Worm (Caenorhabditis elegans): ENCODE measurements around the gene K02D10.1.

DNA sequence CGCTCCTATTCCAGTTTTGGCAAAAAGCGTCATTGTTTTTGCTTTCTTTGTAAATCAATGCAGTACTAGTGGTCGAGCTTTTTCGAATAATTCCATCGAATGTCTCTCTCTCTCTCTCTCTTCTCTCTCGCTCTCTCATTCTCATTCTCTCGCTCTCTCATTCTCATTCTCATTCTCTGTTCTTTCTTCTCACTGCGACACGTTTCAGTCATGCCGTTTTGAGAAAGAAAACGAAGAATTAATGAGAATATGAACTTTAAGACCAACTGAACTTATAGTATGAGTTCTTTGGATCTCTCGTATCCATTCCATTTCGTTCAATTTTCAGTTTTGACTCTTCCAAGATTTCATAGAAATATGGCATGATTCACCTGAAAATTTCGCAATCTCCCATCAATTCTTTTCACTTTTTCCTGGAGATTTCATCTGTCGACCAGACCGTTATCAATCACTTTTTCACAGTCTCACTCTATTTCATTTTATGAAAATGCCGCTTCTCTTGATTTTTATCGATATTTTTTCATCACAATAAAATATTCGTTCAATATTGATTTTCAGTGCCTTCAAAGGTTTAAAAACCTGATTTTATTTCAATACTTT, 3.2 kb downstream of the K02D10.1 start:
- TF ChIP-seq pha-4 (tag; optimal IDR thresholded peaks at IDR 0.05) (no peak), fax-1 (tag; optimal IDR thresholded peaks at IDR 0.05) (no peak), ama-1 (optimal IDR thresholded peaks at IDR 0.05) (no peak), unc-55 (GFP tag; optimal IDR thresholded peaks at IDR 0.05) (no peak), sox-2 (GFP tag; IDR thresholded peaks at IDR 0.05) (no peak), odd-2 (tag; optimal IDR thresholded peaks at IDR 0.05) (no peak), npax-4 (tag; optimal IDR thresholded peaks at IDR 0.05) (no peak), dve-1 (tag; optimal IDR thresholded peaks at IDR 0.05) (no peak)
